Fruit fly (Drosophila melanogaster) whole organism, prepupa: ENCODE data around the gene Sema1a.

Experiments
- Blimp-1 ChIP-seq: fragments of 200-800 bp; sonication (Bioruptor generic); optimal IDR thresholded peaks from 3 replicates; lab custom pipeline; 2017; ENCODE audit warnings: missing biosample characterization, missing genetic modification characterization, mild to moderate bottlenecking, moderate library complexity, missing genetic modification reagents
- CG10631 ChIP-seq: fragments of 200-800 bp; sonication (Bioruptor generic); optimal IDR thresholded peaks from 2 replicates; lab custom pipeline; 2016; ENCODE audit warnings: missing biosample characterization, missing genetic modification characterization
- CG10669 ChIP-seq: fragments of 200-800 bp; sonication (Bioruptor generic); optimal IDR thresholded peaks from 3 replicates; lab custom pipeline; 2018; ENCODE audit warnings: missing biosample characterization, mild to moderate bottlenecking, missing genetic modification characterization, moderate library complexity
- CG11294 ChIP-seq: fragments of 200-800 bp; sonication (Bioruptor generic); IDR thresholded peaks from 2 replicates; pipeline ENCODE4 v1.3.6; 2022; ENCODE audit warnings: missing biosample characterization, missing genetic modification characterization
- CG11902 ChIP-seq: fragments of 200-800 bp; sonication (Bioruptor generic); optimal IDR thresholded peaks from 3 replicates; lab custom pipeline; 2016; ENCODE audit warnings: missing biosample characterization, missing genetic modification characterization
- CG15336 ChIP-seq: fragments of 200-800 bp; sonication (Bioruptor generic); IDR thresholded peaks from 2 replicates; pipeline ENCODE4 v1.3.6; 2022; ENCODE audit warnings: missing biosample characterization, missing genetic modification characterization
- CG1621 ChIP-seq: fragments of 200-800 bp; sonication (Bioruptor generic); optimal IDR thresholded peaks from 3 replicates; lab custom pipeline; 2018; ENCODE audit warnings: missing biosample characterization, mild to moderate bottlenecking, missing genetic modification characterization
- CG16779 ChIP-seq: fragments of 200-800 bp; sonication (Bioruptor generic); optimal IDR thresholded peaks from 3 replicates; lab custom pipeline; 2017; ENCODE audit warnings: missing biosample characterization, mild to moderate bottlenecking, missing genetic modification characterization
- CG3032 ChIP-seq: fragments of 200-800 bp; optimal IDR thresholded peaks from 2 replicates; lab custom pipeline; 2019; ENCODE audit warnings: missing biosample characterization, mild to moderate bottlenecking, missing genetic modification characterization, moderate library complexity
- CG31627 ChIP-seq: fragments of 200-800 bp; sonication (Bioruptor generic); optimal IDR thresholded peaks from 3 replicates; lab custom pipeline; 2016; ENCODE audit warnings: missing biosample characterization, missing genetic modification characterization
- CG32006 ChIP-seq: fragments of 200-800 bp; sonication (Bioruptor generic); optimal IDR thresholded peaks from 3 replicates; lab custom pipeline; 2017; ENCODE audit warnings: missing biosample characterization, mild to moderate bottlenecking, missing genetic modification characterization
- CG34406 ChIP-seq: fragments of 200-800 bp; sonication (Bioruptor generic); optimal IDR thresholded peaks from 3 replicates; lab custom pipeline; 2016; ENCODE audit warnings: missing biosample characterization, missing genetic modification characterization
- CG6163 ChIP-seq: fragments of 200-800 bp; sonication (Bioruptor generic); IDR thresholded peaks from 3 replicates; pipeline ENCODE4 v1.3.6; 2022; ENCODE audit warnings: missing biosample characterization, missing genetic modification characterization
- CG6276 ChIP-seq: fragments of 200-800 bp; sonication (Bioruptor generic); optimal IDR thresholded peaks from 2 replicates; lab custom pipeline; 2017; ENCODE audit warnings: missing biosample characterization, mild to moderate bottlenecking, missing genetic modification characterization
- CG6792 ChIP-seq: fragments of 200-800 bp; sonication (Bioruptor generic); optimal IDR thresholded peaks from 3 replicates; lab custom pipeline; 2016; ENCODE audit warnings: missing biosample characterization, missing genetic modification characterization
- CG6808 ChIP-seq: fragments of 200-800 bp; sonication (Bioruptor generic); optimal IDR thresholded peaks from 3 replicates; lab custom pipeline; 2017; ENCODE audit warnings: missing biosample characterization, missing genetic modification characterization, mild to moderate bottlenecking, moderate library complexity, missing genetic modification reagents
- CG7368 ChIP-seq: fragments of 200-800 bp; sonication (Bioruptor generic); optimal IDR thresholded peaks from 3 replicates; lab custom pipeline; 2016; ENCODE audit warnings: missing biosample characterization, missing genetic modification characterization
- CG8119 ChIP-seq: fragments of 200-800 bp; sonication (Bioruptor generic); IDR thresholded peaks from 3 replicates; pipeline ENCODE4 v1.3.6; 2022; ENCODE audit warnings: missing biosample characterization, missing genetic modification characterization
- CG8319 ChIP-seq: fragments of 200-800 bp; sonication (Bioruptor generic); optimal IDR thresholded peaks from 3 replicates; lab custom pipeline; 2016; ENCODE audit warnings: missing biosample characterization, missing genetic modification characterization
- CG8632 ChIP-seq: fragments of 200-800 bp; sonication (Bioruptor generic); optimal IDR thresholded peaks from 3 replicates; lab custom pipeline; 2016; ENCODE audit warnings: missing biosample characterization, missing genetic modification characterization
- CG9139 ChIP-seq: fragments of 200-800 bp; sonication (Bioruptor generic); optimal IDR thresholded peaks from 3 replicates; lab custom pipeline; 2017; ENCODE audit warnings: missing biosample characterization, mild to moderate bottlenecking, missing genetic modification characterization
- Eip75B ChIP-seq: fragments of 200-800 bp; sonication (Bioruptor generic); optimal IDR thresholded peaks from 3 replicates; lab custom pipeline; 2016; ENCODE audit warnings: missing biosample characterization, missing genetic modification characterization
- Eip78C ChIP-seq: fragments of 200-800 bp; sonication (Bioruptor generic); peaks from one replicate; lab custom pipeline; 2016; ENCODE audit warnings: missing biosample characterization, missing genetic modification characterization
- Gug ChIP-seq: fragments of 200-800 bp; sonication (Bioruptor generic); IDR thresholded peaks from 2 replicates; pipeline ENCODE4 v1.3.6; 2022; ENCODE audit warnings: missing biosample characterization, missing genetic modification characterization
- Hr38 ChIP-seq: sonication (Bioruptor generic); optimal IDR thresholded peaks from 2 replicates; lab custom pipeline; 2016; ENCODE audit warnings: missing biosample characterization, missing genetic modification characterization
- Hr39 ChIP-seq: fragments of 200-800 bp; sonication (Bioruptor generic); optimal IDR thresholded peaks from 2 replicates; lab custom pipeline; 2016; ENCODE audit warnings: missing biosample characterization, missing genetic modification characterization
- Hr4 ChIP-seq: fragments of 200-800 bp; sonication (Bioruptor generic); optimal IDR thresholded peaks from 3 replicates; lab custom pipeline; 2016; ENCODE audit warnings: missing biosample characterization, missing genetic modification characterization
- Lpt ChIP-seq: fragments of 200-800 bp; sonication (Bioruptor generic); optimal IDR thresholded peaks from 3 replicates; lab custom pipeline; 2016; ENCODE audit warnings: missing biosample characterization, missing genetic modification characterization
- Met ChIP-seq: fragments of 200-800 bp; sonication (Bioruptor generic); optimal IDR thresholded peaks from 3 replicates; lab custom pipeline; 2016; ENCODE audit warnings: missing biosample characterization, missing genetic modification characterization
- OdsH ChIP-seq: fragments of 200-800 bp; sonication (Bioruptor generic); optimal IDR thresholded peaks from 3 replicates; lab custom pipeline; 2016; ENCODE audit warnings: missing biosample characterization, missing genetic modification characterization
- Smox ChIP-seq: fragments of 200-800 bp; sonication (Bioruptor generic); optimal IDR thresholded peaks from 3 replicates; lab custom pipeline; 2016; ENCODE audit warnings: missing biosample characterization, missing genetic modification characterization
- Sox102F ChIP-seq: fragments of 200-800 bp; sonication (Bioruptor generic); optimal IDR thresholded peaks from 2 replicates; lab custom pipeline; 2016; ENCODE audit warnings: missing biosample characterization, mild to moderate bottlenecking, missing genetic modification characterization
- Sox14 ChIP-seq: fragments of 200-800 bp; sonication (Bioruptor generic); optimal IDR thresholded peaks from 3 replicates; lab custom pipeline; 2016; ENCODE audit warnings: missing biosample characterization, missing genetic modification characterization
- Sox15 ChIP-seq: fragments of 200-800 bp; sonication (Bioruptor generic); optimal IDR thresholded peaks from 3 replicates; lab custom pipeline; 2016; ENCODE audit warnings: missing biosample characterization, missing genetic modification characterization
- achi ChIP-seq: fragments of 200-800 bp; sonication (Bioruptor generic); optimal IDR thresholded peaks from 3 replicates; lab custom pipeline; 2016; ENCODE audit warnings: missing biosample characterization, missing genetic modification characterization
- acj6 ChIP-seq: fragments of 200-800 bp; sonication (Bioruptor generic); optimal IDR thresholded peaks from 3 replicates; lab custom pipeline; 2016; ENCODE audit warnings: missing biosample characterization, missing genetic modification characterization
- eg ChIP-seq: fragments of 200-800 bp; sonication (Bioruptor generic); IDR thresholded peaks from 3 replicates; pipeline ENCODE4 v1.3.6; 2022; ENCODE audit warnings: missing biosample characterization, missing genetic modification characterization
- esn ChIP-seq: fragments of 200-800 bp; sonication (Bioruptor generic); optimal IDR thresholded peaks from 2 replicates; lab custom pipeline; 2016; ENCODE audit warnings: missing biosample characterization, mild to moderate bottlenecking, missing genetic modification characterization, moderate library complexity
- fd59A ChIP-seq: fragments of 200-800 bp; sonication (Bioruptor generic); optimal IDR thresholded peaks from 2 replicates; lab custom pipeline; 2017; ENCODE audit warnings: missing biosample characterization, mild to moderate bottlenecking, missing genetic modification characterization, missing genetic modification reagents
- fd85E ChIP-seq: fragments of 200-800 bp; sonication (Bioruptor generic); optimal IDR thresholded peaks from 3 replicates; lab custom pipeline; 2016; ENCODE audit warnings: missing biosample characterization, missing genetic modification characterization
- net ChIP-seq: fragments of 200-800 bp; sonication (Bioruptor generic); optimal IDR thresholded peaks from 3 replicates; lab custom pipeline; 2016; ENCODE audit warnings: missing biosample characterization, missing genetic modification characterization
- pdm3 ChIP-seq: fragments of 200-800 bp; sonication (Bioruptor generic); optimal IDR thresholded peaks from 3 replicates; lab custom pipeline; 2016; ENCODE audit warnings: missing biosample characterization, missing genetic modification characterization
- salr ChIP-seq, 2 experiments: fragments of 200-800 bp; sonication (Bioruptor generic); optimal IDR thresholded peaks; 3 replicates each; lab custom pipeline; 2016 to 2018; ENCODE audit warnings: missing biosample characterization in 2 of 2, missing genetic modification characterization in 2 of 2, mild to moderate bottlenecking in 1 of 2
- spab ChIP-seq: fragments of 200-800 bp; sonication (Bioruptor generic); optimal IDR thresholded peaks from 2 replicates; lab custom pipeline; 2017; ENCODE audit warnings: missing biosample characterization, mild to moderate bottlenecking, missing genetic modification characterization, missing genetic modification reagents
- ss ChIP-seq, 2 experiments: fragments of 200-800 bp; sonication (Bioruptor generic); optimal IDR thresholded peaks; 2 replicates in 1 of 2; 3 replicates in 1 of 2; lab custom pipeline; 2017 to 2018; ENCODE audit warnings: mild to moderate bottlenecking in 2 of 2, missing biosample characterization in 2 of 2, missing genetic modification characterization in 2 of 2, moderate library complexity in 1 of 2
- topi ChIP-seq: fragments of 200-800 bp; sonication (Bioruptor generic); optimal IDR thresholded peaks from 3 replicates; lab custom pipeline; 2016; ENCODE audit warnings: missing biosample characterization, missing genetic modification characterization
- vri ChIP-seq: fragments of 200-800 bp; sonication (Bioruptor generic); optimal IDR thresholded peaks from 3 replicates; lab custom pipeline; 2016; ENCODE audit warnings: missing biosample characterization, mild to moderate bottlenecking, missing genetic modification characterization

Sema1a gene

DNA sequence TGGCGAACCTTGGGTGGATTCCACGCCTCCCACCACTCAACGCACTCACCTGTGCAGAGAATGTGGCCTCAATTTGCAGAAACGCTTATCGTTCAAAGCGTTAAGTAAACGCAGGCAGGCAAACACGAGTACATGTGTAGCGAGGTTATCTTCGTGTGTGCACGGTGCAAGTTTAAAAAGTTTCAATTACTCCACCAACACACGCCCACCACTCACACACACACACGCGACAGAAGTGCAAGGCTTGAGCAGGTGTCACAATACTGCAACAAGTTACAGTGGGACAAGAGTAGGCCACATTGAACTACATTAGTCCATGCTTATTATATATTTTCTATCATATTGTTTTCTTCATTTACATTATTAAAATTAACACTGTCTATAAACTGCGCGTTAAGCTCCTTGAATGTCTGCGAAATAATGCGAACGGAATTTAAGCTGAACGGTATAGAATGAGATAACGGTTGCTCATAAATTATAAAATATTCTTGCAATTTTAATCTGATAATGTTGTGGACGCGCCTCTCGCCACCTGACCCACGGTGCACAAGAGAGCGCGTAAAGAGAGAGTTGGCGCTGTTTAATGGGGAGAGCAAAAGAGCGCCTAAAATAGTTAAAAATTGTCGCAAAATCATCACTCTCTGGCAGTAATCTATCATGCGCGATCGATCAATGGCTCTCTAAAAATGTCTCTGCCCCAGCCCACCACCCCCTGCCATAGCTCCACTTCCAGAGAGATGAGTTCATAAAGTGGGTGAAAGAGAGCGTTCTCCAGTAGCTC is 7.2 kb upstream of the Sema1a start (continued):
- TF ChIP-seq spab (GFP tag; lab: Kevin White, UChicago) (peak; percentile 97), achi (peak; percentile 98), CG6808 (GFP tag; lab: Kevin White, UChicago) (peak; percentile 96), fd85E (peak; percentile 94), CG10631 (GFP tag; lab: Kevin White, UChicago) (peak; percentile 96), CG1621 (tag; lab: Kevin White, UChicago) (peak; percentile 96), ss (GFP tag; optimal IDR thresholded peaks at IDR 0.05; lab: Kevin White, UChicago) (peak; percentile 96), Hr4 (peak; percentile 99), Smox (GFP tag; lab: Kevin White, UChicago) (peak; percentile 98), net (peak; percentile 98), Met (GFP tag; lab: Kevin White, UChicago) (peak; percentile 98), topi (GFP tag; lab: Kevin White, UChicago) (peak; percentile 98), CG11902 (GFP tag; lab: Kevin White, UChicago) (peak; percentile 97), vri (GFP tag; lab: Kevin White, UChicago) (peak; percentile 95), OdsH (peak; percentile 98), pdm3 (GFP tag; lab: Kevin White, UChicago) (peak; percentile 98), Sox14 (GFP tag; lab: Kevin White, UChicago) (peak; percentile 98), CG8119 (GFP tag; lab: Robert Waterston, UW) (peak; percentile 99), CG3032 (tag; lab: Kevin White, UChicago) (peak; percentile 98), eg (GFP tag; lab: Robert Waterston, UW) (peak; percentile 97), CG6163 (GFP tag; lab: Robert Waterston, UW) (peak; percentile 97), CG15336 (peak; percentile 99), CG6276 (GFP tag; lab: Kevin White, UChicago) (peak; percentile 99), Gug (GFP tag; lab: Robert Waterston, UW) (peak; percentile 95), CG7368 (GFP tag; lab: Kevin White, UChicago) (peak; percentile 94), Hr39 (GFP tag; lab: Kevin White, UChicago) (peak; percentile 95), Hr38 (GFP tag; lab: Kevin White, UChicago) (no peak), Eip75B (peak; percentile 97), CG8632 (GFP tag; lab: Kevin White, UChicago) (peak; percentile 97), CG16779 (tag; lab: Kevin White, UChicago) (peak; percentile 97)

DNA sequence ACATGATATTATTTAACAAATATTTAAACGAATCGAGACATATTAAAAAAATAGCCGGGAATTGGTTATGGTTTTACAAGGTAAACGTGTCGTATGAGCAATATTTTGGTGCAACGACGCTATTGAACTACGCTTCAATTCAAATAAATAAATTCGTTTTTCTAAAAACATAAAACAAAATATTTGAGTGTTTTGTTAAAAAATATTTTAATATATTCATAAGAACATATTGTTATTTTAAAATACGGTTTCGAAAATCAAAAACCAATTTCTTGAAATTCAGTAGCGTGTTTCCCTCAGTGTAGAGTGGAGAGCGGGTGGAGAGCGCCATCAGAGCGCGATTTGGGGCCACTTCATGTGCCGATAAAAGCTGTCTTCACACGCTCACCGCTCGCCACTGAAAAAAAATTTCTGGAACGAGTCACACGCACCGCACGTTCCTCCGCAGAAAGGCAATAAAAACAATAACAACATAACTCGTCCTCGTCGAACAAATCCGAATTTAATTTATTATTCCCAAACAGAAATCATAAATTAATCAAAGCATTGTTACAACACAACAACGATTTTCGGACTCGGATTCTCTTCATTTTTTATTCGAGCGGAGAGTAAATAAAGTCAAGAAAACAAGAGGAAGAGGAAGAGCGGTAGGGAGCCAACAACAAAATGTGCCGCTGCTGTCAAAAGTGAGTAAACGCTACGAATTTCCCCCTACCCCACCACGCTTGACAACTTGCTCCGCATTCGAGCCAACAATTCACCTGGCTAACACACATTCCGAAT is 6.4 kb upstream of the Sema1a start:
- peak; percentile 90 for TF ChIP-seq CG6792 (GFP tag; lab: Kevin White, UChicago)
- peak; percentile 79 for TF ChIP-seq CG8319 (GFP tag; lab: Kevin White, UChicago)
- peak; percentile 87; the same call in 2 of the 3 replicates for TF ChIP-seq CG8119 (GFP tag; lab: Robert Waterston, UW)
- TF ChIP-seq CG6163 (GFP tag; lab: Robert Waterston, UW) = peak; percentile 68
- peak; percentile 79 for TF ChIP-seq topi (GFP tag; lab: Kevin White, UChicago)
- TF ChIP-seq Sox102F (GFP tag; lab: Kevin White, UChicago) = peak; percentile 83
- peak; percentile 77 for TF ChIP-seq pdm3 (GFP tag; lab: Kevin White, UChicago)
- peak; percentile 85; the same call in 1 of the 2 replicates for TF ChIP-seq Gug (GFP tag; lab: Robert Waterston, UW)
- TF ChIP-seq CG34406 (GFP tag; lab: Kevin White, UChicago) = peak; percentile 93
- peak; percentile 91 for TF ChIP-seq CG10669 (GFP tag; lab: Kevin White, UChicago)
- peak; percentile 74 for TF ChIP-seq CG31627 (GFP tag; lab: Kevin White, UChicago)
- TF ChIP-seq esn (GFP tag; lab: Kevin White, UChicago) = peak; percentile 92
- TF ChIP-seq acj6 (GFP tag; lab: Kevin White, UChicago) = peak; percentile 92
- TF ChIP-seq CG10631 (GFP tag; lab: Kevin White, UChicago) = peak; percentile 92
- peak; percentile 51 for TF ChIP-seq CG11294
- TF ChIP-seq CG32006 (GFP tag; lab: Kevin White, UChicago) = peak; percentile 97
- TF ChIP-seq fd85E = no peak
- peak; percentile 72 for TF ChIP-seq CG9139
- peak; percentile 80 for TF ChIP-seq fd59A
- TF ChIP-seq salr (GFP tag; optimal IDR thresholded peaks at IDR 0.05; lab: Kevin White, UChicago) = peak; percentile 53 to 95
- TF ChIP-seq Blimp-1 (GFP tag; lab: Kevin White, UChicago) = peak; percentile 89
- TF ChIP-seq Smox (GFP tag; lab: Kevin White, UChicago) = peak; percentile 80
- TF ChIP-seq Sox15 = peak; percentile 90
- peak; percentile 72 for TF ChIP-seq Lpt (GFP tag; lab: Kevin White, UChicago)
- TF ChIP-seq Eip78C = peak; percentile 93
- peak; percentile 36 for TF ChIP-seq CG1621 (tag; lab: Kevin White, UChicago)
